Worm (Caenorhabditis elegans): ENCODE results near the gene sars-2.
A peak's percentile ranks its signal among the peaks of the same experiment; 100 is the strongest.

The sars-2 gene

DNA sequence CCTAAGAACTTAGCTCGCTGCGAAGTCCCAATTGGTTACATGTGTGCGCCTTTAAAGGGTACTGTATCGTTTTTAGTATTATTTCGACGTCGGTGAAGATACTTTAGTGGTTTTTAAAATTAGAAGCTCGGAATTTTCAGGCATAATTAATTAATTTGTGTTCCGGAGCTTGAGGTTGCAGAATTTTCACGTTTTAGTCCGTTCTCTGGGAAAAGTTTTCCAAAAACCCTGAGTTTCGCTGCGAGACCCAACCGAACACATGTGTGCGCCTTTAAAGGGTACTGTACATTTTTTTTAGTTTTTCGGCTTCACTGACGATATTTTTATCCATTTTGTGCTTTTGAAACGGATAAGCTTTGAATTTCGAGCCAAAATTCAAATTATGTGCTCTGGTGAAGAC, 36.1 kb downstream of the sars-2 start:
- TF ChIP-seq unc-39 (tag; optimal IDR thresholded peaks at IDR 0.05) (no peak), skn-1 (tag; optimal IDR thresholded peaks at IDR 0.05) (no peak), nhr-12 (tag; optimal IDR thresholded peaks at IDR 0.05) (no peak), ceh-9 (tag; optimal IDR thresholded peaks at IDR 0.05) (no peak), ceh-28 (tag; optimal IDR thresholded peaks at IDR 0.05) (no peak), fkh-2 (tag; optimal IDR thresholded peaks at IDR 0.05) (no peak), nhr-67 (tag; optimal IDR thresholded peaks at IDR 0.05) (no peak), lin-39 (tag; optimal IDR thresholded peaks at IDR 0.05) (no peak)

DNA sequence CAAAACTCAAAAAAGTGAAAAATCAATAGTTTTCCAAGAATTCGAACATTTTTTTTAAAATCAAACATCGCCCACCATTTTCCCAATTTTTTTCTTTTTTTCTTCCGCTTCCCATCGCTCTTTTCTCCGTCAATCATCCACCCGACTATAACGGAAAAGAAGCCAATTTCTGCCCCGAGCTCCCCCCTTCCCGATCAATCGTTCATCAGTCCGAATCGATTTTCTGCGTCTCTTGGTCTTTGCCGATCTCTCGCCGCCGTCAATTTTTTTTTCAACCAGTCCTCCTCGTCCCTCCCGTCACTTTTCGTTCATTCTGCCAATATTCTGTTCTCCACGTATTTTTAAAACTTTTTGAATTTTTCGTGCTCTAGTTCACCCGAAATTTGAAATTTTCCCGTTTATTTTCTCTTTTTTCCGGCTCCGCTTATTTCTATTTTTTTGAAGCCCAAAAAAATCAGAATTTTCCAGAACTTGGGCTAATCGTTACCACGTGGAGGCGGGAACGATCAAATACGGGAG, 36.6 kb downstream of the sars-2 start, which contains the start of gene ell-1:
ell-1 (plus strand) TSS at position 469 of the 519 bp plus-strand sequence.
- TF ChIP-seq unc-62 (GFP tag; optimal IDR thresholded peaks at IDR 0.05) (no peak), ZK546.5 (tag; optimal IDR thresholded peaks at IDR 0.05) (no peak), nhr-12 (tag; optimal IDR thresholded peaks at IDR 0.05) (no peak), ceh-82 (tag; optimal IDR thresholded peaks at IDR 0.05) (no peak), nhr-77 (tag; optimal IDR thresholded peaks at IDR 0.05) (no peak), ztf-11 (tag; optimal IDR thresholded peaks at IDR 0.05) (no peak), lsy-12 (tag; optimal IDR thresholded peaks at IDR 0.05) (no peak), ceh-9 (tag; optimal IDR thresholded peaks at IDR 0.05) (no peak), unc-39 (tag; optimal IDR thresholded peaks at IDR 0.05) (no peak), nfya-1 (tag; optimal IDR thresholded peaks at IDR 0.05; ENCODE audit: insufficient read depth) (peak; percentile 3), fkh-2 (tag; optimal IDR thresholded peaks at IDR 0.05) (no peak), pha-4 (tag; optimal IDR thresholded peaks at IDR 0.05) (peak; percentile 18), daf-12 (tag; optimal IDR thresholded peaks at IDR 0.05) (no peak), ceh-28 (tag; optimal IDR thresholded peaks at IDR 0.05) (peak; percentile 4), nhr-67 (tag; optimal IDR thresholded peaks at IDR 0.05) (no peak), elt-2 (tag; optimal IDR thresholded peaks at IDR 0.05) (no peak), nhr-23 (tag; optimal IDR thresholded peaks at IDR 0.05) (no peak)

DNA sequence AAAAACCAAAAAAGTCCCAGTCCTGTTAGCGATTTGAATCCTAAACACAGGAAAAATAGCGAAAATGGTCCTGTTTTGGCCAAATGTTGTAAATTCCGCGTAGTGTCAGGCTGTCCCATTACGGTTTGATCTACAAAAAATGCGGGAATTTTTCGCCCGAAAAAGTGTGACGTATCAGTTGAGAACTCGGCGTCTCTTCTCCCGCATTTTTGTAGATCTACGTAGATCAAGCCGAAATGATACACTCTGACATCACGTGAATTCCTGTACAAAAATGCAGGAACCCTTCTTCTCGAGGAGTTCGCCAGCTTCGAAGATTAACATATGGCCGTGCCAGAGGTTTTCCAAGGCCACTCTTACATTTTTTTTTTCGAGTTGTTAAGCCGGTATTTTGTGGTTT, 38.1 kb downstream of the sars-2 start:
- TF ChIP-seq nhr-25 (tag; optimal IDR thresholded peaks at IDR 0.05): no peak
- TF ChIP-seq aly-2 (tag; optimal IDR thresholded peaks at IDR 0.05): no peak
- no peak for TF ChIP-seq mml-1 (tag; optimal IDR thresholded peaks at IDR 0.05)
- no peak for TF ChIP-seq sea-2 (GFP tag; optimal IDR thresholded peaks at IDR 0.05)
- TF ChIP-seq hmg-11 (tag; optimal IDR thresholded peaks at IDR 0.05): no peak
- TF ChIP-seq eor-1 (tag; optimal IDR thresholded peaks at IDR 0.05): no peak
- no peak for TF ChIP-seq fkh-10 (GFP tag; optimal IDR thresholded peaks at IDR 0.05)
- TF ChIP-seq lin-39 (tag; optimal IDR thresholded peaks at IDR 0.05): no peak
- TF ChIP-seq snpc-4 (tag; optimal IDR thresholded peaks at IDR 0.05): no peak
- no peak for TF ChIP-seq mdl-1 (tag; optimal IDR thresholded peaks at IDR 0.05)
- no peak for TF ChIP-seq lsy-12 (tag; optimal IDR thresholded peaks at IDR 0.05)
- TF ChIP-seq ZK546.5 (tag; optimal IDR thresholded peaks at IDR 0.05): no peak
- no peak for TF ChIP-seq daf-12 (tag; optimal IDR thresholded peaks at IDR 0.05)
- no peak for TF ChIP-seq ceh-9 (tag; optimal IDR thresholded peaks at IDR 0.05)
- TF ChIP-seq pqm-1 (tag; optimal IDR thresholded peaks at IDR 0.05): no peak
- TF ChIP-seq ceh-16 (tag; optimal IDR thresholded peaks at IDR 0.05): no peak
- no peak for TF ChIP-seq fos-1 (tag; optimal IDR thresholded peaks at IDR 0.05)
- TF ChIP-seq lin-15B (tag; optimal IDR thresholded peaks at IDR 0.05): no peak
- no peak for TF ChIP-seq skn-1 (tag; optimal IDR thresholded peaks at IDR 0.05)

DNA sequence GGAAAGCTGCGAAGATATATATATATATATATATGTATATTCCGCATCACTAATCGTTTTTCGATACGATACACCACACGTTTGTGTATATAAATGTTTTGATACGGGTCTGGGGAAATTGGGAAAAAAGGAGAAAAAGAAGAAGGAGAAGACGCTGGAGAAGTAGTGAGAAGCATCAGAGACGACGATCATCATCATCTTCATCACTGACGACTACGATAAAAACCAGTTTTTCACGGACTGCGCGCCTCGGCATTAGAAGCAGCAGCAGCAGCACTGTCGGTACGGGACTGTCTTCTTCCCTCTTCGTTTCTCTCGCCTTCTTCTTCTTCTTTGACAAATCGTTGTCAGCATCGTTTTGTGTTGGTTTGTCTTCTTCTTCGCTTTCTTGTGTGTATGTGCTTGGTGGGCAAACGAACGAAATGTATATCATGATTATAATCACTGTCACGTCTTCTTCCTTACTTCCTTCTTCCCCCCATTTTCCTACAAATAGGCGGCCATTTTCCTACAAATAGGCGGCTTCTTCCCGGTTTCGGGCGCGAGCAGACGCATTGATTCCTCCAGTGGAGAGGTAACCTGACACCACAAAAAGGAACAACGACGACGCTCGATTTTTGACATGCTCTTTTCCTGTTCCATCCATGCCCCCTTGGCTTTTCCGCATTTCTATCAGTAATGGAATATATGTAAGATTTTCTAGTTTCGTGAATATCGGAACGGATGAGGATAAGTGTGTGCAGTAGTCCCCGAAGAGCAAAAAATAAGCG, 38.8 kb downstream of the sars-2 start:
- TF ChIP-seq nhr-77 (tag; optimal IDR thresholded peaks at IDR 0.05): no peak
- TF ChIP-seq egl-27 (tag; optimal IDR thresholded peaks at IDR 0.05): no peak
- no peak for TF ChIP-seq mdl-1 (tag; optimal IDR thresholded peaks at IDR 0.05)
- no peak for TF ChIP-seq nhr-12 (tag; optimal IDR thresholded peaks at IDR 0.05)
- no peak for TF ChIP-seq nhr-76 (tag; optimal IDR thresholded peaks at IDR 0.05)
- TF ChIP-seq nhr-67 (tag; optimal IDR thresholded peaks at IDR 0.05): no peak
- no peak for TF ChIP-seq jun-1 (tag; optimal IDR thresholded peaks at IDR 0.05)
- no peak for TF ChIP-seq ama-1 (optimal IDR thresholded peaks at IDR 0.05)
- TF ChIP-seq R02D3.7 (tag; optimal IDR thresholded peaks at IDR 0.05): no peak
- no peak for TF ChIP-seq elt-3 (tag; optimal IDR thresholded peaks at IDR 0.05)
- peak; percentile 89 for TF ChIP-seq nhr-25 (tag; optimal IDR thresholded peaks at IDR 0.05)
- peak; percentile 68 for TF ChIP-seq nhr-43 (tag; optimal IDR thresholded peaks at IDR 0.05; ENCODE audit: poor library complexity, severe bottlenecking)
- no peak for TF ChIP-seq aly-2 (tag; optimal IDR thresholded peaks at IDR 0.05)
- no peak for TF ChIP-seq nhr-11 (tag; optimal IDR thresholded peaks at IDR 0.05)
- TF ChIP-seq lsy-12 (tag; optimal IDR thresholded peaks at IDR 0.05): no peak
- no peak for TF ChIP-seq eor-1 (tag; optimal IDR thresholded peaks at IDR 0.05)
- TF ChIP-seq nhr-23 (tag; optimal IDR thresholded peaks at IDR 0.05): peak; percentile 53
- TF ChIP-seq ceh-16 (tag; optimal IDR thresholded peaks at IDR 0.05): no peak
- TF ChIP-seq nfya-1 (tag; optimal IDR thresholded peaks at IDR 0.05; ENCODE audit: insufficient read depth): no peak
- TF ChIP-seq fkh-2 (tag; optimal IDR thresholded peaks at IDR 0.05): no peak
- no peak for TF ChIP-seq fos-1 (tag; optimal IDR thresholded peaks at IDR 0.05)
- no peak for TF ChIP-seq elt-1 (tag; optimal IDR thresholded peaks at IDR 0.05)
- no peak for TF ChIP-seq skn-1 (tag; optimal IDR thresholded peaks at IDR 0.05)
- TF ChIP-seq ztf-4 (tag; optimal IDR thresholded peaks at IDR 0.05): no peak
- TF ChIP-seq lin-15B (tag; optimal IDR thresholded peaks at IDR 0.05): no peak

Measured in whole organism, L3 larva.